Fruit fly (Drosophila melanogaster) Kc167 (cell line): ENCODE data around the gene CG16813.

ENCODE experiments used
- Myc ChIP-seq: fragments of >200 bp; optimal IDR thresholded peaks from 2 replicates; lab custom pipeline; 2017; ENCODE audit warnings: missing external identifiers
- Sin3A ChIP-seq: fragments of >200 bp; optimal IDR thresholded peaks from 2 replicates; lab custom pipeline; 2018; ENCODE audit warnings: missing external identifiers
- ttk ChIP-seq: sonication (Bioruptor generic); optimal IDR thresholded peaks from 2 replicates; lab custom pipeline; 2017; ENCODE audit warnings: missing external identifiers

- TF ChIP-seq Sin3A (lab: Kevin White, UChicago) (no peak), Myc (lab: Kevin White, UChicago) (no peak), ttk (lab: Kevin White, UChicago) (no peak)
Measured at dm6 chr2L:13225225-13225840, 2.0 kb upstream of the CG16813 start, which contains the start of gene CG15480.
